Worm (Caenorhabditis elegans) whole organism, L1 larva: Measurements from ENCODE around the gene zipt-7.2.
A peak's percentile ranks its signal among the peaks of the same experiment; 100 is the strongest.

Experiments
- C04F5.9 ChIP-seq: sonication (generic microtip); optimal IDR thresholded peaks from 2 replicates; lab custom pipeline; 2016; ENCODE audit warnings: missing genetic modification characterization, missing compliant biosample characterization
- C16A3.4 ChIP-seq: fragments of 150-350 bp; optimal IDR thresholded peaks from 2 replicates; lab custom pipeline; 2014; ENCODE audit warnings: missing biosample characterization, missing genetic modification characterization
- Y116A8C.19 ChIP-seq: sonication (generic microtip); optimal IDR thresholded peaks from 2 replicates; lab custom pipeline; 2016; ENCODE audit warnings: missing compliant biosample characterization, missing genetic modification characterization, borderline replicate concordance
- alr-1 ChIP-seq: fragments of 200-800 bp; sonication (Bioruptor generic); optimal IDR thresholded peaks from 2 replicates; lab custom pipeline; 2018; ENCODE audit warnings: borderline replicate concordance, mild to moderate bottlenecking, missing genetic modification characterization, missing compliant biosample characterization
- aly-2 ChIP-seq: fragments of 150-350 bp; optimal IDR thresholded peaks from 2 replicates; lab custom pipeline; 2014; ENCODE audit warnings: missing biosample characterization, missing genetic modification characterization
- ceh-82 ChIP-seq, 3 experiments: fragments of 150-350 bp in 1 of 3; sonication (generic microtip) in 2 of 3; optimal IDR thresholded peaks; 2 replicates each; lab custom pipeline; 2014 to 2017; ENCODE audit warnings: missing biosample characterization in 3 of 3, missing genetic modification characterization in 3 of 3
- dpl-1 ChIP-seq, 3 experiments: fragments of 150-350 bp in 2 of 3; sonication (generic microtip) in 1 of 3; optimal IDR thresholded peaks; 2 replicates each; lab custom pipeline; 2014 to 2017; ENCODE audit warnings: missing biosample characterization in 3 of 3, missing genetic modification characterization in 3 of 3, missing genetic modification reagents in 3 of 3
- dsc-1 ChIP-seq: sonication (generic microtip); optimal IDR thresholded peaks from 2 replicates; lab custom pipeline; 2016; ENCODE audit warnings: mild to moderate bottlenecking, missing genetic modification characterization, missing compliant biosample characterization
- efl-3 ChIP-seq: fragments of 200-800 bp; sonication (Bioruptor generic); optimal IDR thresholded peaks from 2 replicates; lab custom pipeline; 2018; ENCODE audit warnings: mild to moderate bottlenecking, missing genetic modification characterization, missing compliant biosample characterization
- egl-13 ChIP-seq: sonication (generic microtip); optimal IDR thresholded peaks from 2 replicates; lab custom pipeline; 2016; ENCODE audit warnings: missing genotype, missing genetic modification reagents, missing genetic modification characterization, missing compliant biosample characterization
- egl-27 ChIP-seq, 2 experiments: fragments of 150-350 bp in 1 of 2; sonication (generic microtip); optimal IDR thresholded peaks; 3 replicates each; lab custom pipeline; 2017 to 2018; ENCODE audit warnings: missing biosample characterization in 2 of 2, missing genetic modification characterization in 2 of 2, missing genetic modification reagents in 2 of 2
- elt-2 ChIP-seq: sonication (generic microtip); optimal IDR thresholded peaks from 2 replicates; lab custom pipeline; 2016; ENCODE audit warnings: missing genetic modification characterization, mild to moderate bottlenecking, inconsistent platforms, missing compliant biosample characterization, missing genetic modification reagents
- fkh-10 ChIP-seq: sonication (generic microtip); optimal IDR thresholded peaks from 2 replicates; lab custom pipeline; 2017; ENCODE audit warnings: missing biosample characterization, missing genetic modification reagents, missing genetic modification characterization
- fkh-4 ChIP-seq: sonication (generic microtip); optimal IDR thresholded peaks from 2 replicates; lab custom pipeline; 2016; ENCODE audit warnings: missing compliant biosample characterization, missing genetic modification characterization, borderline replicate concordance
- fkh-8 ChIP-seq: sonication (generic microtip); optimal IDR thresholded peaks from 2 replicates; lab custom pipeline; 2016; ENCODE audit warnings: mild to moderate bottlenecking, missing genetic modification characterization, missing compliant biosample characterization
- hpl-2 ChIP-seq: fragments of 150-350 bp; optimal IDR thresholded peaks from 2 replicates; lab custom pipeline; 2014; ENCODE audit warnings: missing biosample characterization, missing genetic modification reagents, missing genetic modification characterization
- irx-1 ChIP-seq: sonication (generic microtip); optimal IDR thresholded peaks from 2 replicates; lab custom pipeline; 2016; ENCODE audit warnings: missing genetic modification characterization, missing compliant biosample characterization
- jun-1 ChIP-seq: fragments of 150-350 bp; optimal IDR thresholded peaks from 2 replicates; lab custom pipeline; 2014; ENCODE audit warnings: missing biosample characterization, missing genetic modification reagents, missing genetic modification characterization
- lin-14 ChIP-seq: fragments of 200-800 bp; sonication (Bioruptor generic); optimal IDR thresholded peaks from 2 replicates; lab custom pipeline; 2018; ENCODE audit warnings: mild to moderate bottlenecking, missing genetic modification characterization, moderate library complexity, missing compliant biosample characterization
- lin-15B ChIP-seq: fragments of 150-350 bp; sonication (generic microtip); optimal IDR thresholded peaks from 3 replicates; lab custom pipeline; 2014; ENCODE audit warnings: missing biosample characterization, missing genetic modification characterization
- lin-35 ChIP-seq, 2 experiments: fragments of 150-350 bp; optimal IDR thresholded peaks; 2 replicates each; lab custom pipeline; 2014; ENCODE audit warnings: missing biosample characterization in 2 of 2, missing genetic modification characterization in 2 of 2, missing genetic modification reagents in 2 of 2
- lir-3 ChIP-seq: sonication (generic microtip); optimal IDR thresholded peaks from 2 replicates; lab custom pipeline; 2016; ENCODE audit warnings: mild to moderate bottlenecking, missing genetic modification characterization, moderate library complexity, missing compliant biosample characterization; ENCODE audit not compliant: poor library complexity
- lsy-2 ChIP-seq, 2 experiments: fragments of 150-350 bp; optimal IDR thresholded peaks; 2 replicates each; lab custom pipeline; 2014; ENCODE audit warnings: missing biosample characterization in 2 of 2, missing genetic modification characterization in 2 of 2
- mab-9 ChIP-seq: fragments of 200-800 bp; sonication (Bioruptor generic); IDR thresholded peaks from 2 replicates; pipeline ENCODE4 v1.3.6; 2022; ENCODE audit warnings: missing genetic modification reagents, missing genetic modification characterization, missing compliant biosample characterization
- mdl-1 ChIP-seq, 2 experiments: fragments of 150-350 bp; optimal IDR thresholded peaks; 2 replicates each; lab custom pipeline; 2014 to 2017; ENCODE audit warnings: missing biosample characterization in 2 of 2, missing genetic modification characterization in 2 of 2, inconsistent platforms in 1 of 2
- mep-1 ChIP-seq: fragments of 150-350 bp; optimal IDR thresholded peaks from 2 replicates; lab custom pipeline; 2014; ENCODE audit warnings: missing biosample characterization, missing genetic modification characterization
- nhr-237 ChIP-seq: fragments of 150-350 bp; optimal IDR thresholded peaks from 2 replicates; lab custom pipeline; 2014; ENCODE audit warnings: missing biosample characterization, missing genetic modification characterization
- nhr-28 ChIP-seq: fragments of 150-350 bp; optimal IDR thresholded peaks from 2 replicates; lab custom pipeline; 2014; ENCODE audit warnings: missing biosample characterization, missing genetic modification characterization
- nhr-47 ChIP-seq: sonication (generic microtip); optimal IDR thresholded peaks from 2 replicates; lab custom pipeline; 2016; ENCODE audit warnings: mild to moderate bottlenecking, missing genetic modification characterization, moderate library complexity, missing compliant biosample characterization
- nhr-71 ChIP-seq: sonication (generic microtip); optimal IDR thresholded peaks from 2 replicates; lab custom pipeline; 2016; ENCODE audit warnings: mild to moderate bottlenecking, missing genetic modification characterization, moderate library complexity, missing compliant biosample characterization
- nhr-76 ChIP-seq: sonication (generic microtip); optimal IDR thresholded peaks from 2 replicates; lab custom pipeline; 2017; ENCODE audit warnings: missing biosample characterization, missing genetic modification characterization
- nhr-84 ChIP-seq: sonication (generic microtip); optimal IDR thresholded peaks from 2 replicates; lab custom pipeline; 2017; ENCODE audit warnings: missing biosample characterization, missing genetic modification characterization
- nhr-85 ChIP-seq: sonication (generic microtip); peaks from one replicate; lab custom pipeline; 2016; ENCODE audit warnings: missing genetic modification characterization, inconsistent platforms, missing compliant biosample characterization
- nhr-90 ChIP-seq: sonication (generic microtip); optimal IDR thresholded peaks from 2 replicates; lab custom pipeline; 2016; ENCODE audit warnings: mild to moderate bottlenecking, missing genetic modification characterization, missing compliant biosample characterization; ENCODE audit not compliant: poor library complexity
- pax-3 ChIP-seq: fragments of 200-800 bp; sonication (Bioruptor generic); optimal IDR thresholded peaks from 2 replicates; lab custom pipeline; 2018; ENCODE audit warnings: mild to moderate bottlenecking, missing genetic modification characterization, moderate library complexity, missing compliant biosample characterization
- snpc-4 ChIP-seq: fragments of 150-350 bp; optimal IDR thresholded peaks from 2 replicates; lab custom pipeline; 2014; ENCODE audit warnings: missing biosample characterization, missing genetic modification characterization
- sox-4 ChIP-seq: sonication (generic microtip); optimal IDR thresholded peaks from 2 replicates; lab custom pipeline; 2016; ENCODE audit warnings: missing genetic modification characterization, missing compliant biosample characterization
- sup-37 ChIP-seq: fragments of 200-800 bp; sonication (Bioruptor generic); optimal IDR thresholded peaks from 2 replicates; lab custom pipeline; 2018; ENCODE audit warnings: mild to moderate bottlenecking, missing genetic modification characterization, missing compliant biosample characterization
- swsn-7 ChIP-seq: sonication (generic microtip); optimal IDR thresholded peaks from 2 replicates; lab custom pipeline; 2016; ENCODE audit warnings: missing genetic modification characterization, missing compliant biosample characterization
- tbx-2 ChIP-seq: sonication (generic microtip); optimal IDR thresholded peaks from 2 replicates; lab custom pipeline; 2016; ENCODE audit warnings: missing genetic modification characterization, missing compliant biosample characterization
- unc-30 ChIP-seq: sonication (generic microtip); optimal IDR thresholded peaks from 2 replicates; lab custom pipeline; 2017; ENCODE audit warnings: missing biosample characterization, missing genetic modification characterization
- unc-62 ChIP-seq: fragments of 150-350 bp; optimal IDR thresholded peaks from 2 replicates; lab custom pipeline; 2014; ENCODE audit warnings: missing biosample characterization, missing genetic modification reagents, missing genetic modification characterization
- unc-86 ChIP-seq: sonication (generic microtip); optimal IDR thresholded peaks from 2 replicates; lab custom pipeline; 2016; ENCODE audit warnings: missing genetic modification characterization, missing compliant biosample characterization
- vab-15 ChIP-seq: sonication (generic microtip); optimal IDR thresholded peaks from 2 replicates; lab custom pipeline; 2017; ENCODE audit warnings: missing genotype, mild to moderate bottlenecking, missing genetic modification characterization, missing compliant biosample characterization
- zag-1 ChIP-seq: fragments of 150-350 bp; optimal IDR thresholded peaks from 2 replicates; lab custom pipeline; 2014; ENCODE audit warnings: missing biosample characterization, missing genetic modification characterization
- zip-4 ChIP-seq: fragments of 200-800 bp; sonication (Bioruptor generic); optimal IDR thresholded peaks from 2 replicates; lab custom pipeline; 2018; ENCODE audit warnings: mild to moderate bottlenecking, missing genetic modification characterization, moderate library complexity, missing compliant biosample characterization
- ztf-4 ChIP-seq: fragments of 150-350 bp; optimal IDR thresholded peaks from 2 replicates; lab custom pipeline; 2014; ENCODE audit warnings: missing biosample characterization, missing genetic modification characterization

zipt-7.2 gene

DNA sequence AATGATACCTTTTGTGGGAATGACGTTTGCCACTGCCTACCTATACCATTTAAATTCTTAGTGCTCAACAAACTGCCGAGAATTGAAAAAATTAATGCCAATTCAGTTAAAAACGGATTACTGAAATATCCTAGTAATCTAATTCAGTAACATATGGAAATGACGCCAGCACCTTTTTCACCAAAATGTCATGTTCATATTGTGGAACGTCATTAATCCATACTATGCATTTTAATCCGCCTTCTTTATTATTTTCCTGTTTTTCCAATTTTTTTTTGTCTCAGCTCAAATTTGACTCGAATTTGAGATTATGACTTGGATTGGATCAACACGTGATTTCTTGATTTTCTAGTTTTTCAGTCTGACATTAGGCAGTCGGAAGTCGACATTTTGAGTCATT lies 33.8 kb upstream of the zipt-7.2 start (continued):
- TF ChIP-seq unc-86 (tag; lab: Kevin White, UChicago): no peak
- no peak for TF ChIP-seq ztf-4 (tag; lab: Kevin White, UChicago)
- no peak for TF ChIP-seq jun-1
- TF ChIP-seq lin-35 (GFP tag; optimal IDR thresholded peaks at IDR 0.05; lab: Kevin White, UChicago): no peak
- TF ChIP-seq unc-30 (tag; lab: Kevin White, UChicago): no peak
- no peak for TF ChIP-seq egl-27 (tag; optimal IDR thresholded peaks at IDR 0.05; lab: Kevin White, UChicago)
- TF ChIP-seq nhr-47 (tag; lab: Kevin White, UChicago): peak; percentile 45
- TF ChIP-seq nhr-237: no peak
- no peak for TF ChIP-seq zag-1
- TF ChIP-seq snpc-4 (tag; lab: Kevin White, UChicago): no peak

DNA sequence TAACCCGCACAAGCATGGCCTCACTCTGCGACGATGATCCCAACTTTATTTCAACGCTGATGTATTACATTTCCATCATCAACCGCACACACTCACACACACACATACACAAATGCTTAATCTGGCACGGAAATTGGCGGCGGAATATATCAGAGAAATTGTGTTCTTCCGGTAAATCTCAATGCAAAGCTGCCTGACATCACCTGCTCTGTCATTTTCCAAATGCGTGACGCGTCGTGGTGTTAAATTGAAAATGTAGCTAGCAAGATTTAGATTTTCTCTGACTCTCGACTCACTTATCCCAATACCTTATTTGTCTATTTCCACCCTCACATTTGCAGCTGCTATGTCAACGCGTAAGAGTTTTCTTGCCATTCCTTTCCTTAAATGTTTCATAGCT lies 31.6 kb upstream of the zipt-7.2 start:
- TF ChIP-seq nhr-47 (tag; lab: Kevin White, UChicago): peak; percentile 35
- TF ChIP-seq unc-62 (GFP tag; lab: Kevin White, UChicago): no peak
- TF ChIP-seq dsc-1 (tag; lab: Kevin White, UChicago): peak; percentile 74
- no peak for TF ChIP-seq mab-9
- TF ChIP-seq fkh-8 (tag; lab: Kevin White, UChicago): peak; percentile 69
- TF ChIP-seq nhr-71 (tag; lab: Kevin White, UChicago): no peak
- peak; percentile 56 for TF ChIP-seq egl-13

DNA sequence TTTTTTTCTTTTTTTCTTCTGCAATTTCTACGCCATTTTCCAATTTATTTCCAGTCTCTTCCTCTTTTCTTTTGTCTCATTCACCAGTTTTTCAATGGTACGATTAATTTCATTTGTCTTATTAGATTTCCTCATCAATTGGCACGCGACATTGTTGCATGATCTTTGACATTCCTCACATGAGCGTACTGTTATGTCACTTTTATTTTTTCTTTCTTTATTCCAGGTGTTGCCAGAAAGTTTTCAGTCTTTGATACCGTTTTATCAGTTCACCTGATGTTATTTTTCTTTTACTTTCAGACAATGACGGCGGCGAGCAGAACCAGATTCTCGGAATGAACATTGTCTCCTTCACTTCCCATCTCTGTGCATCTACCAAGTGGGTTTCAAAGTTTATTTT lies 29.7 kb upstream of the zipt-7.2 start, which contains the start of the genes olrn-1 and C02C6.14:
Gene olrn-1 (plus strand): TSS at position 301 of the 400 bp plus-strand sequence.
Gene C02C6.14 (plus strand): TSS at position 304 of the 400 bp plus-strand sequence.
- TF ChIP-seq dpl-1 (GFP tag; optimal IDR thresholded peaks at IDR 0.05; lab: Kevin White, UChicago) (no peak), irx-1 (tag; lab: Kevin White, UChicago) (no peak), swsn-7 (tag; lab: Kevin White, UChicago) (no peak), ceh-82 (tag; optimal IDR thresholded peaks at IDR 0.05; lab: Kevin White, UChicago) (no peak), mep-1 (tag; lab: Kevin White, UChicago) (no peak), alr-1 (no peak), unc-62 (GFP tag; lab: Kevin White, UChicago) (no peak), lin-14 (GFP tag; lab: Kevin White, UChicago) (peak; percentile 20), C04F5.9 (tag; lab: Kevin White, UChicago) (no peak), fkh-10 (GFP tag; lab: Kevin White, UChicago) (no peak), nhr-76 (tag; lab: Kevin White, UChicago) (no peak), zip-4 (GFP tag; lab: Kevin White, UChicago) (no peak), vab-15 (tag; lab: Kevin White, UChicago) (no peak), sup-37 (GFP tag; lab: Kevin White, UChicago) (no peak), mab-9 (no peak), lin-35 (GFP tag; optimal IDR thresholded peaks at IDR 0.05; lab: Kevin White, UChicago) (peak in 1 of 2 experiments; percentile 2), nhr-47 (tag; lab: Kevin White, UChicago) (no peak), lin-15B (tag; lab: Kevin White, UChicago) (no peak), nhr-84 (tag; lab: Kevin White, UChicago) (no peak), mdl-1 (tag; optimal IDR thresholded peaks at IDR 0.05; lab: Kevin White, UChicago) (no peak), nhr-28 (tag; lab: Kevin White, UChicago) (no peak), nhr-85 (tag; lab: Kevin White, UChicago) (peak; percentile 5), egl-13 (no peak)
- TF ChIP-seq, all 84 proteins: peak for 3

DNA sequence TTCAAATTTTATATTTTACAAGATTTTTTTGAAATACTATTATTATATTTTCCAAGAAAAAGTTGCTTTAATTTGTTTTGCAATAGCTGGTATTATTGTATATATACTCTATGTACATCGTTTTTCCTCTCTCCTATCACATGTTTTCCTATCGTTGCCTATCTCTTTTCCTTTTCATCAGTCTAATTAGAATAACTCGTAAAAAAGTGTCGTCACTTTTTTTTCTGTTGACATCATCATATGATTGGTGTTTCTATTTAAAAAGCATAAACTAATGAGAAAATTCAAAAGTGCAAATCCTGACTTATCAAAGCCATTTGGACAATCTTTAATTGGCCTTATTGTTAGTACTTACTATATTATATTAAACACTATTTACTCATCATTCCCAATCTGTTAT lies 28.3 kb upstream of the zipt-7.2 start:
- TF ChIP-seq fkh-4 (tag; lab: Kevin White, UChicago) (no peak), lsy-2 (tag; optimal IDR thresholded peaks at IDR 0.05; lab: Kevin White, UChicago) (peak; percentile 39 to 50), nhr-90 (tag; lab: Kevin White, UChicago) (no peak), zag-1 (no peak), tbx-2 (no peak), efl-3 (GFP tag; lab: Kevin White, UChicago) (no peak), fkh-10 (GFP tag; lab: Kevin White, UChicago) (no peak), hpl-2 (no peak), elt-2 (tag; lab: Kevin White, UChicago) (no peak), sox-4 (tag; lab: Kevin White, UChicago) (peak; percentile 71), lir-3 (no peak), aly-2 (no peak), Y116A8C.19 (tag; lab: Kevin White, UChicago) (no peak), lin-35 (GFP tag; optimal IDR thresholded peaks at IDR 0.05; lab: Kevin White, UChicago) (peak in 1 of 2 experiments; percentile 43), pax-3 (tag; lab: Kevin White, UChicago) (peak; percentile 42), egl-13 (peak; percentile 71), C16A3.4 (tag; lab: Kevin White, UChicago) (no peak), nhr-85 (tag; lab: Kevin White, UChicago) (no peak)
